Fruit fly (Drosophila melanogaster) whole organism, pupa: ENCODE measurements around the gene Muc68Ca.

Source experiments
- CG13204 ChIP-seq: fragments of 200-800 bp; sonication (Bioruptor generic); optimal IDR thresholded peaks from 2 replicates; lab custom pipeline; 2018; ENCODE audit warnings: missing biosample characterization, mild to moderate bottlenecking, missing genetic modification characterization, moderate library complexity
- CG14655 ChIP-seq: fragments of 200-800 bp; sonication (Bioruptor generic); optimal IDR thresholded peaks from 3 replicates; lab custom pipeline; 2017; ENCODE audit warnings: mild to moderate bottlenecking, missing biosample characterization, missing genetic modification reagents, missing genetic modification characterization
- CG32121 ChIP-seq: fragments of 200-800 bp; sonication (Bioruptor generic); IDR thresholded peaks from 2 replicates; pipeline ENCODE4 v1.3.6; 2022; ENCODE audit warnings: missing biosample characterization, missing genetic modification characterization
- EcR ChIP-seq: fragments of 200-800 bp; sonication (Bioruptor generic); optimal IDR thresholded peaks from 3 replicates; lab custom pipeline; 2019; ENCODE audit warnings: missing biosample characterization, missing genetic modification characterization, mild to moderate bottlenecking, moderate library complexity, missing genetic modification reagents
- Pif1B ChIP-seq: fragments of 200-800 bp; sonication (Bioruptor generic); optimal IDR thresholded peaks from 3 replicates; lab custom pipeline; 2016; ENCODE audit warnings: missing biosample characterization, missing genetic modification characterization
- gl ChIP-seq: fragments of 200-800 bp; sonication (Bioruptor generic); optimal IDR thresholded peaks from 2 replicates; lab custom pipeline; 2018; ENCODE audit warnings: missing biosample characterization, mild to moderate bottlenecking, missing genetic modification characterization

dm6 chr3L:11622750-11623149 is 2.8 kb upstream of the Muc68Ca start:
- no peak for TF ChIP-seq Pif1B (GFP tag; lab: Kevin White, UChicago)
- TF ChIP-seq EcR = no peak
- no peak for TF ChIP-seq gl
- no peak for TF ChIP-seq CG14655 (GFP tag; lab: Kevin White, UChicago)
- TF ChIP-seq CG32121 (GFP tag; lab: Robert Waterston, UW) = no peak
- TF ChIP-seq CG13204 = no peak
